Fruit fly (Drosophila melanogaster): ENCODE results near the gene Acsx2.

- TF ChIP-seq Sin3A (optimal IDR thresholded peaks at IDR 0.05) (no peak), h (optimal IDR thresholded peaks at IDR 0.05) (no peak), insv (optimal IDR thresholded peaks at IDR 0.05) (no peak), Myc (optimal IDR thresholded peaks at IDR 0.05) (no peak), psq (optimal IDR thresholded peaks at IDR 0.05) (no peak), ttk (optimal IDR thresholded peaks at IDR 0.05) (no peak)
These were observed 34.7 kb downstream of the Acsx2 start for dm6 chr3R:19813217-19813616.

All from Kc167 (cell line).